Worm (Caenorhabditis elegans): ENCODE measurements around the gene K12H6.8.

K12H6.8 gene

ce11 chrII:2861385-2862099, 33.8 kb downstream of the K12H6.8 start (continued):
- TF ChIP-seq tbp1 (GFP tag; optimal IDR thresholded peaks at IDR 0.05) (peak; percentile 90), attf-3 (GFP tag; conservative IDR thresholded peaks at IDR 0.05) (no peak), gei-17 (GFP tag; optimal IDR thresholded peaks at IDR 0.05) (no peak), ceh-79 (tag; optimal IDR thresholded peaks at IDR 0.05) (no peak), mxl-1 (tag; optimal IDR thresholded peaks at IDR 0.05) (no peak), F22D6.2 (tag; optimal IDR thresholded peaks at IDR 0.05) (no peak), F57A8.1 (GFP tag; optimal IDR thresholded peaks at IDR 0.05) (no peak), repo-1 (tag; optimal IDR thresholded peaks at IDR 0.05) (no peak), Y67H2A.10 (GFP tag; conservative IDR thresholded peaks at IDR 0.05) (no peak), B0336.3 (GFP tag; IDR thresholded peaks at IDR 0.05) (peak; percentile 56; the same call in 1 of the 2 replicates), lin-54 (GFP tag; optimal IDR thresholded peaks at IDR 0.05) (peak; percentile 31), lin-40 (tag; optimal IDR thresholded peaks at IDR 0.05) (no peak), snpc-3.4 (tag; optimal IDR thresholded peaks at IDR 0.05) (no peak), sea-2 (GFP tag; IDR thresholded peaks at IDR 0.05) (no peak), zfh-2 (GFP tag; conservative IDR thresholded peaks at IDR 0.05) (peak; percentile 61), egrh-3 (GFP tag; IDR thresholded peaks at IDR 0.05) (peak; percentile 77), ztf-6 (GFP tag; IDR thresholded peaks at IDR 0.05) (no peak), snpc-1.3 (tag; optimal IDR thresholded peaks at IDR 0.05; ENCODE audit: insufficient read depth) (peak; percentile 30), ztf-25 (GFP tag; IDR thresholded peaks at IDR 0.05) (peak; percentile 46; the same call in 1 of the 2 replicates), egl-44 (GFP tag; IDR thresholded peaks at IDR 0.05) (peak; percentile 83; the same call in 1 of the 2 replicates), nfya-2 (GFP tag; IDR thresholded peaks at IDR 0.05) (no peak), lsy-27 (tag; optimal IDR thresholded peaks at IDR 0.05; ENCODE audit: borderline replicate concordance, insufficient read depth) (no peak), lin-26 (GFP tag; IDR thresholded peaks at IDR 0.05) (peak; percentile 42; the same call in 1 of the 2 replicates), ceh-27 (GFP tag; optimal IDR thresholded peaks at IDR 0.05) (no peak), somi-1 (GFP tag; optimal IDR thresholded peaks at IDR 0.05) (no peak), him-1 (tag; optimal IDR thresholded peaks at IDR 0.05) (peak; percentile 87), aptf-3 (GFP tag; IDR thresholded peaks at IDR 0.05) (no peak), snpc-1.1 (tag; optimal IDR thresholded peaks at IDR 0.05; ENCODE audit: insufficient read depth) (peak; percentile 4)

- no peak for TF ChIP-seq sdz-38 (tag; optimal IDR thresholded peaks at IDR 0.05)
- TF ChIP-seq bed-1 (GFP tag; IDR thresholded peaks at IDR 0.05) = no peak
- TF ChIP-seq let-526 (GFP tag; IDR thresholded peaks at IDR 0.05) = no peak
- TF ChIP-seq ztf-26 (tag; optimal IDR thresholded peaks at IDR 0.05) = no peak
These were observed 34.9 kb downstream of the K12H6.8 start for ce11 chrII:2862557-2863035.

- TF ChIP-seq ZK185.1 (tag; optimal IDR thresholded peaks at IDR 0.05; ENCODE audit: poor library complexity, severe bottlenecking) = no peak
- no peak for TF ChIP-seq ztf-18 (tag; optimal IDR thresholded peaks at IDR 0.05)
- TF ChIP-seq gei-17 (GFP tag; optimal IDR thresholded peaks at IDR 0.05) = no peak
- TF ChIP-seq ztf-3 (GFP tag; optimal IDR thresholded peaks at IDR 0.05) = no peak
- TF ChIP-seq nfya-2 (GFP tag; IDR thresholded peaks at IDR 0.05) = no peak
- no peak for TF ChIP-seq ztf-28 (GFP tag; IDR thresholded peaks at IDR 0.05)
- no peak for TF ChIP-seq akir-1 (GFP tag; optimal IDR thresholded peaks at IDR 0.05)
- no peak for TF ChIP-seq ceh-91 (GFP tag; IDR thresholded peaks at IDR 0.05)
- TF ChIP-seq C17E4.6 (GFP tag; IDR thresholded peaks at IDR 0.05) = no peak
- TF ChIP-seq bed-1 (GFP tag; IDR thresholded peaks at IDR 0.05) = no peak
- TF ChIP-seq ztf-6 (GFP tag; IDR thresholded peaks at IDR 0.05) = no peak
- no peak for TF ChIP-seq atf-7 (tag; optimal IDR thresholded peaks at IDR 0.05)
- TF ChIP-seq somi-1 (GFP tag; optimal IDR thresholded peaks at IDR 0.05) = no peak
- TF ChIP-seq nfya-1 (tag; optimal IDR thresholded peaks at IDR 0.05; ENCODE audit: borderline replicate concordance, insufficient read depth) = no peak
- no peak for TF ChIP-seq madf-6 (GFP tag; IDR thresholded peaks at IDR 0.05)
- TF ChIP-seq nhr-90 (tag; optimal IDR thresholded peaks at IDR 0.05) = no peak
- no peak for TF ChIP-seq lir-1 (GFP tag; conservative IDR thresholded peaks at IDR 0.05)
These were observed 36.5 kb downstream of the K12H6.8 start, which contains the start of gene Y110A2AL.5 for ce11 chrII:2864229-2864628. TSS of gene Y110A2AL.5 (plus strand) at chrII:2864529.
